Fruit fly (Drosophila melanogaster) Kc167 (cell line): Measurements from ENCODE around the gene SMC3.

Experiments used
- Myc ChIP-seq: fragments of >200 bp; optimal IDR thresholded peaks from 2 replicates; lab custom pipeline; 2017; ENCODE audit warnings: missing external identifiers
- Sin3A ChIP-seq: fragments of >200 bp; optimal IDR thresholded peaks from 2 replicates; lab custom pipeline; 2018; ENCODE audit warnings: missing external identifiers
- h ChIP-seq: fragments of >200 bp; optimal IDR thresholded peaks from 3 replicates; lab custom pipeline; 2018; ENCODE audit warnings: missing external identifiers
- insv ChIP-seq: fragments of >200 bp; optimal IDR thresholded peaks from 3 replicates; lab custom pipeline; 2018; ENCODE audit warnings: missing external identifiers
- psq ChIP-seq: fragments of >200 bp; optimal IDR thresholded peaks from 2 replicates; lab custom pipeline; 2017; ENCODE audit warnings: missing external identifiers
- ttk ChIP-seq: sonication (Bioruptor generic); optimal IDR thresholded peaks from 2 replicates; lab custom pipeline; 2017; ENCODE audit warnings: missing external identifiers

DNA sequence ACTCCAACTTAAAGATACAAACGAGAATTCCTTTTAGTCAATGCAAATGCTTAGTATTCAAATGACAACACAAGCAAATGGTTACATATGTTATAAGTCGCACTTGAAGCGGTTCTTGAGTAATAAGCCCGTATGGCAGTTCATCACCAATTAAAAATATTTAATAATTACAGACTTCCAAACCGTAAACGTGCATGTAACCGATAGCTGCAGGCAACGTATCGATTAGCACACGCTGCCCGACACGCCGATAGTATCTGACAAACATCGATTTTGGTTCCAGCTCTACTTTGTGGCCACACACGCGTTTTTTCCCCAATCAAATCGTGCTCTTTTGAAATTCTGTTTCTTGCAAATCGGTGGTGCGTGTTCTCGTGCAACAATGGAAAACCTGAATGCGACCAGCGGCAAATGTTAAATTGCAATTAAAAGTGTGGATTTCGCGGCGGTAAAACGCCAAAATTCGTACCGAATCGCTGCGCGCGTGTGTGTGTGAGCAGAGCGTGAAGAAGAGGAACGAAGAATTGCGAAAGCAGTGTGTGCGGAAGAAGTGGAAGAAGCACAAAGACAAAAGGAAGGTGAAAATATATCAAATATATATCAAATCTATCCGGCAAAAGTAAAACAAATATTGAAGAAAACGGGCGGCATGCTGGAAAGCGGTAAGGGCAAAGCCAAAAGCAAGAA lies 5.9 kb upstream of the SMC3 start, which contains the start of the genes CG9784 and Nup153:
- no peak for TF ChIP-seq h (lab: Kevin White, UChicago)
- no peak for TF ChIP-seq psq (lab: Kevin White, UChicago)
- no peak for TF ChIP-seq Sin3A (lab: Kevin White, UChicago)
- no peak for TF ChIP-seq insv (lab: Kevin White, UChicago)
- no peak for TF ChIP-seq ttk
- TF ChIP-seq Myc (lab: Kevin White, UChicago) = no peak
